Fruit fly (Drosophila melanogaster): ENCODE data around the gene SWIP.
A peak's percentile ranks its signal among the peaks of the same experiment; 100 is the strongest.

SWIP gene

DNA sequence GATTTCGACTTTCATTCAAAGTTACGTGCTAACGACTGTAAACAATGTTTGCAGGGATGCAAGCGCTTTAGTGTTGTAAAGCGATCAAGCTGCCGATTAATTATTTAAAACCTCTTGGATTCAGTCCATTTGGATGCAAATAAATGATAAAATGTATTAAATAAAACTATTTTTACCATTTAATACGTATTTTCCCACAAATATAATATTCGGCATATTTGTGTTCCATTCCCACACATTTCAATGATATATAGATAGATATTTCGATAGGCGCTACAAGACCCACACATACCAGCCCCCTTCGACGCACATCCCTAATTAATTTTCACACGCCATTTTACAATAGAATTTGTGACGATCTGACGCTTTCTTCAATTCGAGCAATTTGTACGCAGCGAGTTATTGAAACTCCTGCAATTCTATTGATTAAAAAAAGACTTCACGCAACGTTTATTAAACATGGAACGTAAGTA, 25.0 kb upstream of the SWIP start, which contains the start of the genes CG32576 and caz (continued):
- TF ChIP-seq CG1792 (GFP tag; optimal IDR thresholded peaks at IDR 0.05) (no peak), CG15696 (tag; optimal IDR thresholded peaks at IDR 0.05) (no peak), pho (GFP tag; optimal IDR thresholded peaks at IDR 0.05) (peak; percentile 30), CG6254 (GFP tag; optimal IDR thresholded peaks at IDR 0.05) (peak; percentile 3), tll (GFP tag; optimal IDR thresholded peaks at IDR 0.05) (peak in 1 of 2 experiments; percentile 11), CG4820 (GFP tag; optimal IDR thresholded peaks at IDR 0.05) (peak; percentile 18), CG15514 (GFP tag; optimal IDR thresholded peaks at IDR 0.05) (peak; percentile 73), CG7928 (GFP tag; optimal IDR thresholded peaks at IDR 0.05) (peak; percentile 95), Mad (GFP tag; optimal IDR thresholded peaks at IDR 0.05) (no peak), ap (GFP tag; IDR thresholded peaks at IDR 0.05) (no peak), Ets65A (GFP tag) (peak; percentile 58), Blimp-1 (GFP tag; optimal IDR thresholded peaks at IDR 0.05) (no peak), grn (GFP tag; optimal IDR thresholded peaks at IDR 0.05) (no peak), CG7357 (GFP tag; IDR thresholded peaks at IDR 0.05) (no peak), Med (GFP tag) (peak; percentile 48), YL-1 (GFP tag; optimal IDR thresholded peaks at IDR 0.05) (peak; percentile 84), inv (GFP tag; IDR thresholded peaks at IDR 0.05; ENCODE audit: partially characterized antibody) (peak; percentile 67; the same call in 1 of the 2 replicates), Dref (GFP tag; IDR thresholded peaks at IDR 0.05) (peak; percentile 64), chinmo (GFP tag; IDR thresholded peaks at IDR 0.05; ENCODE audit: partially characterized antibody) (no peak), salm (tag; optimal IDR thresholded peaks at IDR 0.05) (no peak), sens (GFP tag) (peak; percentile 66), CG15601 (tag; optimal IDR thresholded peaks at IDR 0.05) (peak; percentile 72), NfI (GFP tag; optimal IDR thresholded peaks at IDR 0.05) (peak; percentile 40), jing (GFP tag; optimal IDR thresholded peaks at IDR 0.05) (no peak), CG11696 (GFP tag; IDR thresholded peaks at IDR 0.05) (no peak), H2.0 (GFP tag; IDR thresholded peaks at IDR 0.05) (no peak), CHES-1-like (GFP tag; optimal IDR thresholded peaks at IDR 0.05) (no peak), CG18011 (GFP tag; optimal IDR thresholded peaks at IDR 0.05) (peak; percentile 40), fd64A (GFP tag; optimal IDR thresholded peaks at IDR 0.05) (no peak), CG18262 (tag; optimal IDR thresholded peaks at IDR 0.05) (peak; percentile 26), hbn (GFP tag; IDR thresholded peaks at IDR 0.05; ENCODE audit: partially characterized antibody) (peak; percentile 32; the same call in 1 of the 2 replicates), her (GFP tag; optimal IDR thresholded peaks at IDR 0.05) (no peak), vfl (GFP tag; optimal IDR thresholded peaks at IDR 0.05) (peak; percentile 15), gce (GFP tag; IDR thresholded peaks at IDR 0.05) (no peak), CG33213 (GFP tag; optimal IDR thresholded peaks at IDR 0.05) (no peak), slp2 (GFP tag; optimal IDR thresholded peaks at IDR 0.05) (no peak), CG17361 (GFP tag; IDR thresholded peaks at IDR 0.05) (peak; percentile 70; the same call in 2 of the 3 replicates), Doc3 (GFP tag; IDR thresholded peaks at IDR 0.05; ENCODE audit: partially characterized antibody) (peak; percentile 66; the same call in 2 of the 3 replicates), CG6654 (GFP tag; optimal IDR thresholded peaks at IDR 0.05) (no peak), gfzf (GFP tag; optimal IDR thresholded peaks at IDR 0.05) (no peak), CG1024 (GFP tag; IDR thresholded peaks at IDR 0.05) (no peak), CG16813 (GFP tag; IDR thresholded peaks at IDR 0.05; ENCODE audit: partially characterized antibody) (peak; percentile 64), Fer3 (tag; optimal IDR thresholded peaks at IDR 0.05) (no peak), ken (GFP tag; IDR thresholded peaks at IDR 0.05) (0 out of 3 replicates have a peak, but pooled peaks have one; percentile 34), Rfx (GFP tag; IDR thresholded peaks at IDR 0.05) (peak; percentile 30; the same call in 1 of the 2 replicates), Max (GFP tag; optimal IDR thresholded peaks at IDR 0.05) (peak; percentile 49), CG18599 (GFP tag; optimal IDR thresholded peaks at IDR 0.05) (no peak), Dip2 (GFP tag; IDR thresholded peaks at IDR 0.05) (no peak), Taf1 (GFP tag; IDR thresholded peaks at IDR 0.05) (0 out of 2 replicates have a peak, but pooled peaks have one; percentile 42), emc (GFP tag; optimal IDR thresholded peaks at IDR 0.05) (no peak)
